Worm (Caenorhabditis elegans) whole organism, L4 larva: Measurements from ENCODE around the gene F21G4.6.

ENCODE experiments used
- F44E2.7 ChIP-seq: fragments of 200-800 bp; sonication (Bioruptor generic); IDR thresholded peaks from 2 replicates; pipeline ENCODE4 v2.1.2; 2022; ENCODE audit warnings: missing genetic modification characterization, missing compliant biosample characterization
- T26A8.4 ChIP-seq: fragments of 200-800 bp; sonication (Bioruptor generic); IDR thresholded peaks from 2 replicates; pipeline ENCODE4 v1.3.6; 2022; ENCODE audit warnings: missing genetic modification characterization, missing compliant biosample characterization
- Y75B8A.6 ChIP-seq: fragments of 200-800 bp; sonication (Bioruptor generic); IDR thresholded peaks from 2 replicates; pipeline ENCODE4 v1.3.6; 2022; ENCODE audit warnings: missing genetic modification reagents, missing genetic modification characterization, missing compliant biosample characterization
- ZK546.5 ChIP-seq, 2 experiments: sonication (generic microtip); optimal IDR thresholded peaks; 2 replicates each; lab custom pipeline; 2017; ENCODE audit warnings: missing biosample characterization in 2 of 2, missing genetic modification characterization in 2 of 2
- aha-1 ChIP-seq: fragments of 150-350 bp; peaks from one replicate; lab custom pipeline; 2014; ENCODE audit warnings: missing biosample characterization, missing genetic modification characterization
- ceh-28 ChIP-seq: fragments of 150-350 bp; optimal IDR thresholded peaks from 2 replicates; lab custom pipeline; 2014; ENCODE audit warnings: missing biosample characterization, missing genetic modification reagents, missing genetic modification characterization
- ces-1 ChIP-seq: fragments of 150-350 bp; sonication (generic microtip); optimal IDR thresholded peaks from 4 replicates; lab custom pipeline; 2014; ENCODE audit warnings: missing biosample characterization, missing genetic modification reagents, missing genetic modification characterization
- daf-8 ChIP-seq: fragments of 200-800 bp; sonication (Bioruptor generic); IDR thresholded peaks from 2 replicates; pipeline ENCODE4 v1.3.6; 2022; ENCODE audit warnings: missing genetic modification characterization, missing compliant biosample characterization
- dmd-6 ChIP-seq: fragments of 200-800 bp; sonication (Bioruptor generic); IDR thresholded peaks from 2 replicates; pipeline ENCODE4 v1.3.6; 2022; ENCODE audit warnings: missing genetic modification reagents, missing genetic modification characterization, missing compliant biosample characterization
- dmd-8 ChIP-seq: fragments of 200-800 bp; sonication (Bioruptor generic); IDR thresholded peaks from 2 replicates; pipeline ENCODE4 v1.3.6; 2022; ENCODE audit warnings: missing genetic modification characterization, missing compliant biosample characterization
- dve-1 ChIP-seq: sonication (generic microtip); optimal IDR thresholded peaks from 2 replicates; lab custom pipeline; 2017; ENCODE audit warnings: antibody characterized with exemption, mild to moderate bottlenecking, missing genetic modification characterization, missing compliant biosample characterization; ENCODE audit not compliant: insufficient read depth
- egl-27 ChIP-seq: sonication (generic microtip); optimal IDR thresholded peaks from 3 replicates; lab custom pipeline; 2017; ENCODE audit warnings: missing biosample characterization, missing genetic modification reagents, missing genetic modification characterization
- hif-1 ChIP-seq, 2 experiments: sonication (generic microtip); optimal IDR thresholded peaks; 2 replicates each; lab custom pipeline; 2016 to 2017; ENCODE audit warnings: missing compliant biosample characterization in 2 of 2, missing genetic modification characterization in 2 of 2, missing genetic modification reagents in 2 of 2, missing genotype in 2 of 2, mild to moderate bottlenecking in 1 of 2
- hlh-11 ChIP-seq: fragments of 200-800 bp; sonication (Bioruptor generic); optimal IDR thresholded peaks from 2 replicates; lab custom pipeline; 2018; ENCODE audit warnings: mild to moderate bottlenecking, missing genetic modification characterization, missing compliant biosample characterization
- hmg-1.1 ChIP-seq: fragments of 200-800 bp; sonication (Bioruptor generic); IDR thresholded peaks from 2 replicates; pipeline ENCODE4 v1.3.6; 2022; ENCODE audit warnings: missing genetic modification reagents, missing genetic modification characterization, missing compliant biosample characterization
- jun-1 ChIP-seq: fragments of 150-350 bp; optimal IDR thresholded peaks from 2 replicates; lab custom pipeline; 2014; ENCODE audit warnings: missing biosample characterization, missing genetic modification reagents, missing genetic modification characterization
- lin-29 ChIP-seq: fragments of 200-800 bp; sonication (Bioruptor generic); IDR thresholded peaks from 2 replicates; pipeline ENCODE4 v1.3.6; 2022; ENCODE audit warnings: missing genetic modification reagents, missing genetic modification characterization, missing compliant biosample characterization
- lin-38 ChIP-seq: fragments of 200-800 bp; sonication (Bioruptor generic); IDR thresholded peaks from 2 replicates; pipeline ENCODE4 v1.3.6; 2022; ENCODE audit warnings: missing genetic modification reagents, missing genetic modification characterization, missing compliant biosample characterization
- madf-5 ChIP-seq, 2 experiments: fragments of 200-800 bp; sonication (Bioruptor generic); IDR thresholded peaks; 2 replicates each; pipeline ENCODE4 v1.3.6; 2022; ENCODE audit warnings: missing compliant biosample characterization in 2 of 2, missing genetic modification characterization in 2 of 2
- mdl-1 ChIP-seq, 2 experiments: fragments of 150-350 bp in 1 of 2; sonication (generic microtip) in 1 of 2; optimal IDR thresholded peaks; 2 replicates each; lab custom pipeline; 2014 to 2017; ENCODE audit warnings: missing biosample characterization in 2 of 2, missing genetic modification characterization in 2 of 2
- mdt-29 ChIP-seq: fragments of 200-800 bp; sonication (Bioruptor generic); IDR thresholded peaks from 2 replicates; pipeline ENCODE4 v1.3.6; 2022; ENCODE audit warnings: missing genetic modification reagents, missing genetic modification characterization, missing compliant biosample characterization
- mxl-2 ChIP-seq: fragments of 200-800 bp; sonication (Bioruptor generic); conservative IDR thresholded peaks from 2 replicates; pipeline ENCODE4 v1.3.6; 2022; ENCODE audit warnings: missing genetic modification reagents, missing genetic modification characterization, missing compliant biosample characterization
- mxl-3 ChIP-seq: fragments of 200-800 bp; sonication (Bioruptor generic); optimal IDR thresholded peaks from 2 replicates; lab custom pipeline; 2018; ENCODE audit warnings: mild to moderate bottlenecking, missing genetic modification characterization, missing compliant biosample characterization
- nhr-10 ChIP-seq: fragments of 150-350 bp; optimal IDR thresholded peaks from 2 replicates; lab custom pipeline; 2014; ENCODE audit warnings: missing biosample characterization, missing genetic modification characterization
- nhr-102 ChIP-seq: sonication (generic microtip); optimal IDR thresholded peaks from 2 replicates; lab custom pipeline; 2016; ENCODE audit warnings: mild to moderate bottlenecking, missing genetic modification characterization, moderate library complexity, missing compliant biosample characterization
- nhr-25 ChIP-seq: sonication (generic microtip); optimal IDR thresholded peaks from 2 replicates; lab custom pipeline; 2017; ENCODE audit warnings: missing genetic modification characterization, mild to moderate bottlenecking, missing compliant biosample characterization, antibody characterized with exemption, moderate library complexity, borderline replicate concordance; ENCODE audit not compliant: insufficient read depth
- nhr-28 ChIP-seq: fragments of 150-350 bp; optimal IDR thresholded peaks from 2 replicates; lab custom pipeline; 2014; ENCODE audit warnings: missing biosample characterization, missing genetic modification characterization
- nhr-77 ChIP-seq: fragments of 150-350 bp; optimal IDR thresholded peaks from 2 replicates; lab custom pipeline; 2014; ENCODE audit warnings: missing biosample characterization, missing genetic modification characterization
- pha-4 ChIP-seq, 2 experiments: fragments of 150-350 bp in 1 of 2; fragments of 200-800 bp in 1 of 2; sonication (Bioruptor generic) in 1 of 2; IDR thresholded peaks in 1 of 2; optimal IDR thresholded peaks in 1 of 2; 2 replicates each; pipeline versions ENCODE4 v1.3.6 to Lab custom; 2014 to 2022; ENCODE audit warnings: missing genetic modification characterization in 2 of 2, missing genetic modification reagents in 2 of 2, missing biosample characterization in 1 of 2, missing compliant biosample characterization in 1 of 2
- php-3 ChIP-seq: fragments of 200-800 bp; sonication (Bioruptor generic); IDR thresholded peaks from 2 replicates; pipeline ENCODE4 v1.3.6; 2022; ENCODE audit warnings: missing genetic modification reagents, missing genetic modification characterization, missing compliant biosample characterization
- pqm-1 ChIP-seq: sonication (generic microtip); optimal IDR thresholded peaks from 2 replicates; lab custom pipeline; 2017; ENCODE audit warnings: missing biosample characterization, missing genetic modification characterization
- rbr-2 ChIP-seq: sonication (generic microtip); optimal IDR thresholded peaks from 2 replicates; lab custom pipeline; 2016; ENCODE audit warnings: missing genotype, missing genetic modification characterization, missing compliant biosample characterization
- saeg-2 ChIP-seq: fragments of 200-800 bp; sonication (Bioruptor generic); IDR thresholded peaks from 2 replicates; pipeline ENCODE4 v1.3.6; 2022; ENCODE audit warnings: missing genetic modification reagents, missing genetic modification characterization, missing compliant biosample characterization
- skn-1 ChIP-seq: fragments of 150-350 bp; optimal IDR thresholded peaks from 2 replicates; lab custom pipeline; 2014; ENCODE audit warnings: missing biosample characterization, missing genetic modification characterization
- spr-1 ChIP-seq: sonication (generic microtip); optimal IDR thresholded peaks from 2 replicates; lab custom pipeline; 2016; ENCODE audit warnings: mild to moderate bottlenecking, missing genetic modification characterization, missing compliant biosample characterization
- spr-3 ChIP-seq: fragments of 200-800 bp; sonication (Bioruptor generic); optimal IDR thresholded peaks from 2 replicates; lab custom pipeline; 2018; ENCODE audit warnings: mild to moderate bottlenecking, missing genetic modification characterization, missing compliant biosample characterization
- tag-97 ChIP-seq: fragments of 200-800 bp; sonication (Bioruptor generic); IDR thresholded peaks from 2 replicates; pipeline ENCODE4 v1.3.6; 2022; ENCODE audit warnings: missing genetic modification characterization, missing compliant biosample characterization
- tra-1 ChIP-seq: fragments of 200-800 bp; sonication (Bioruptor generic); IDR thresholded peaks from 2 replicates; pipeline ENCODE4 v1.3.6; 2022; ENCODE audit warnings: missing genetic modification reagents, missing genetic modification characterization, missing compliant biosample characterization
- unc-130 ChIP-seq: sonication (generic microtip); optimal IDR thresholded peaks from 2 replicates; lab custom pipeline; 2016; ENCODE audit warnings: missing genetic modification reagents, missing genetic modification characterization, missing compliant biosample characterization
- unc-62 ChIP-seq, 3 experiments: fragments of 150-350 bp in 1 of 3; sonication (generic microtip); optimal IDR thresholded peaks in 2 of 3; peaks in 1 of 3; 1 replicate in 1 of 3; 2 replicates in 2 of 3; lab custom pipeline; 2014 to 2017; ENCODE audit warnings: missing biosample characterization in 3 of 3, missing genetic modification characterization in 3 of 3, missing genetic modification reagents in 3 of 3, missing genotype in 1 of 3
- zfp-3 ChIP-seq: fragments of 200-800 bp; sonication (Bioruptor generic); conservative IDR thresholded peaks from 2 replicates; pipeline ENCODE4 v1.3.6; 2022; ENCODE audit warnings: missing genetic modification reagents, missing genetic modification characterization, missing compliant biosample characterization
- zip-2 ChIP-seq: fragments of 150-350 bp; optimal IDR thresholded peaks from 2 replicates; lab custom pipeline; 2014; ENCODE audit warnings: missing biosample characterization, missing genetic modification characterization
- ztf-11 ChIP-seq: fragments of 150-350 bp; optimal IDR thresholded peaks from 2 replicates; lab custom pipeline; 2014; ENCODE audit warnings: missing biosample characterization, missing genetic modification characterization

Gene F21G4.6

DNA sequence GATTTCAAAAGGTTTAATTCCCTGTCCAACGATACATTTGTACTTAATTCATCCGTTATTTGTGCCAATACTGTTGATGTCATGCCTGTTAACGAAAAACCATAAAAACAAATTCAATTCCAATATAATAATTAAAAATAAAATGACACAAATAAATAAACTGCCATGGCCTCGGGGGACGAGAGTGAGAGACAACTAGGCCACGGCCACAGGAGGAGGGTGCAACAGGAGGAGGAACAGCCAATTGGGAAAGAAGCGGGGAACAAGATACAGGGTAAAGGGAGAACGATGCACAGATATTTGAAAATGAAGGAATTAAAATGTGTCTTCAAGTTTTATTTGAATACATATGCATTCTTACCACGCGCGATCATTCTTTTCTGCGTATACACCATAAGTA is at the start of gene F21G4.6:
TSS of gene F21G4.6 (minus strand) at position 87 of the 400 bp plus-strand sequence.
- TF ChIP-seq madf-5 (GFP tag; IDR thresholded peaks at IDR 0.05; lab: Robert Waterston, UW) (no peak), nhr-77 (tag; lab: Kevin White, UChicago) (no peak), mdl-1 (tag; optimal IDR thresholded peaks at IDR 0.05; lab: Kevin White, UChicago) (no peak), nhr-28 (no peak), jun-1 (no peak), daf-8 (no peak), hif-1 (tag; optimal IDR thresholded peaks at IDR 0.05; lab: Kevin White, UChicago) (no peak), unc-130 (GFP tag; lab: Kevin White, UChicago) (no peak), dmd-8 (no peak), zip-2 (tag; lab: Kevin White, UChicago) (no peak)

DNA sequence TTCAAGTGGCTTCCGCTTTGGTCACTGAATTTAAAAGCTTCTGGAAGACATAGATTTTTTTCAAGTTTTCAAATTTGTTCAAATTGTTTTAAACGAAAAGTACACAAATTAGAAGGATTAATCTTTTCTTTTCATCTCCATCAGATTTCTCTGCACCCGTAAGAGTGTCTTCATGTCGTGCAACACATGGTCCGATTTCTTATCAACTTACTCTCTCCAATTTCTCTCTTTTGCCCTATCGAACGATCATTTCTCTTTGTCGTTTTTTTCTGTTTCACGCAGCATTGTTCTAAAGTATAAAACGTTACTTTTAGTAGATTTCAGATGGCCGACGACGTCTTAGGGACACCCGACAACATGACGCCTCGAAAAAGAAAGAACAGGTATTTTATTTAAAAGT is 48.0 kb upstream of the F21G4.6 start, which contains the start of gene pssy-1:
TSS of gene pssy-1 (plus strand) at position 318 of the 400 bp plus-strand sequence.
- TF ChIP-seq jun-1, result no peak
- no peak for TF ChIP-seq hmg-1.1 (GFP tag; lab: Robert Waterston, UW)
- TF ChIP-seq unc-130 (GFP tag; lab: Kevin White, UChicago), result no peak
- no peak for TF ChIP-seq skn-1 (tag; lab: Kevin White, UChicago)
- no peak for TF ChIP-seq Y75B8A.6
- no peak for TF ChIP-seq ztf-11 (tag; lab: Kevin White, UChicago)
- TF ChIP-seq ZK546.5 (tag; optimal IDR thresholded peaks at IDR 0.05; lab: Kevin White, UChicago), result no peak
- TF ChIP-seq dve-1 (tag; lab: Kevin White, UChicago), result no peak
- TF ChIP-seq nhr-10 (tag; lab: Kevin White, UChicago), result no peak
- no peak for TF ChIP-seq nhr-102 (tag; lab: Kevin White, UChicago)
- no peak for TF ChIP-seq ceh-28
- no peak for TF ChIP-seq dmd-8
- TF ChIP-seq lin-29 (GFP tag; lab: Robert Waterston, UW), result no peak
- no peak for TF ChIP-seq pqm-1 (tag; lab: Kevin White, UChicago)
- no peak for TF ChIP-seq daf-8
- no peak for TF ChIP-seq nhr-25 (tag; lab: Kevin White, UChicago)
- no peak for TF ChIP-seq unc-62 (GFP tag; optimal IDR thresholded peaks at IDR 0.05 in 1 of 2; lab: Kevin White, UChicago)
- no peak for TF ChIP-seq unc-62 (tag; optimal IDR thresholded peaks at IDR 0.05; lab: Kevin White, UChicago)

DNA sequence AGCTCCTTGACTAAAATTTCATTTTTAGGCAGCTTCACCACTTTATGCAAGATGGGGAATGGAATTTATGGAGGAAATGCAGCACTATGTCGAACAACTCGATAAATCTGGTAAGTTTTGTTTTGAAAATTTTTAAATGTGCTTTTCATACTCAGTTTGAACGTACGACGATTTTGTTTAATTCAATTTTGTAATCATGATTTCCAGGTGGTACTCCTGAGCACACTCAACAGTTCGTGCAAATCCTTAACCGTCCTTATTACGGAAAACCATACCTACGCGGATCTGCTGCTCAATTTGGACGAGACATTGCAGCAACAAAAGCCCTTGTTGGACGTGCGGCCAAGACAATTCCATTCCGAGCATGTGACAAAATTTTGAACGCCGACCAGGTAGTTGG is 45.3 kb upstream of the F21G4.6 start:
- no peak for TF ChIP-seq saeg-2 (GFP tag; lab: Robert Waterston, UW)
- no peak for TF ChIP-seq T26A8.4 (GFP tag; lab: Robert Waterston, UW)
- TF ChIP-seq aha-1 (tag; lab: Kevin White, UChicago), result peak; percentile 22
- peak in 1 of 2 experiments; percentile 92 for TF ChIP-seq unc-62 (GFP tag; optimal IDR thresholded peaks at IDR 0.05 in 1 of 2; lab: Kevin White, UChicago)
- TF ChIP-seq unc-62 (tag; optimal IDR thresholded peaks at IDR 0.05; lab: Kevin White, UChicago), result no peak
- TF ChIP-seq zip-2 (tag; lab: Kevin White, UChicago), result no peak

DNA sequence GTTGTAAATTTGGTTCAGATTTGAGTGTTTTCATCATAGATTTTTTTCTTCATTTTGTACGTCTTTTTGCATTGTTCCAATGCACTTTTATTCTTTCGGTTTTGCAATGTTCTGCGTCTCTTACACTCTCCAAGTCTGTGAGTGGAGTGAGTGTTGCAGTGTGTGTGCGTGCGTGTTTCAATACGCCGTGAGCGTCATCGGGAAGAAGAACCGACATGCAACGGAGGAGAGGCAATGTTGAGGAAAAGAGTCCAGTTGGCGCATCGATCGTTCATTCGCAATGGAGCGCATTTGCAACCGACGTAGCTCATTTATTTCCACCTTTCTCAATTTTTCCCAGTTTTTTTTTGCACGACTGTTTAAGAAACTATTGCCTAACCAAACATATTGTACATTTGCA is 41.3 kb upstream of the F21G4.6 start, which contains the start of gene ZC506.1:
TSS of gene ZC506.1 (plus strand) at position 400 of the 400 bp plus-strand sequence.
- TF ChIP-seq F44E2.7 (GFP tag; lab: Robert Waterston, UW), result no peak
- TF ChIP-seq aha-1 (tag; lab: Kevin White, UChicago), result peak; percentile 99
- TF ChIP-seq lin-29 (GFP tag; lab: Robert Waterston, UW), result 0 out of 2 replicates have a peak, but pooled peaks have one; percentile 11
- TF ChIP-seq zfp-3 (GFP tag; lab: Robert Waterston, UW), result peak; percentile 79
- no peak for TF ChIP-seq skn-1 (tag; lab: Kevin White, UChicago)
- TF ChIP-seq hlh-11, result peak; percentile 98
- peak in 1 of 2 experiments; percentile 100 for TF ChIP-seq unc-62 (GFP tag; optimal IDR thresholded peaks at IDR 0.05 in 1 of 2; lab: Kevin White, UChicago)
- no peak for TF ChIP-seq unc-62 (tag; optimal IDR thresholded peaks at IDR 0.05; lab: Kevin White, UChicago)
- peak; percentile 97 for TF ChIP-seq rbr-2 (tag; lab: Kevin White, UChicago)
- TF ChIP-seq tra-1 (GFP tag; lab: Robert Waterston, UW), result peak; percentile 93
- peak; percentile 84 for TF ChIP-seq ceh-28
- TF ChIP-seq mdt-29 (GFP tag; lab: Robert Waterston, UW), result peak; percentile 58; the same call in 1 of the 2 replicates
- peak; percentile 94 for TF ChIP-seq mxl-3 (GFP tag; lab: Kevin White, UChicago)
- peak; percentile 99 for TF ChIP-seq lin-38 (GFP tag; lab: Robert Waterston, UW)
- peak; percentile 91 for TF ChIP-seq spr-1 (tag; lab: Kevin White, UChicago)
- peak; percentile 73 for TF ChIP-seq spr-3 (GFP tag; lab: Kevin White, UChicago)
- no peak for TF ChIP-seq ces-1 (GFP tag; lab: Kevin White, UChicago)
- TF ChIP-seq egl-27 (tag; lab: Kevin White, UChicago), result no peak
- TF ChIP-seq php-3 (GFP tag; lab: Robert Waterston, UW), result peak; percentile 64
- TF ChIP-seq mxl-2 (GFP tag; lab: Robert Waterston, UW), result peak; percentile 74; the same call in 1 of the 2 replicates
- peak; percentile 89 for TF ChIP-seq dmd-6 (GFP tag; lab: Robert Waterston, UW)
- TF ChIP-seq tag-97 (GFP tag; lab: Robert Waterston, UW), result no peak
- no peak for TF ChIP-seq pha-4 (GFP tag; IDR thresholded peaks at IDR 0.05; lab: Robert Waterston, UW)
- TF ChIP-seq pha-4 (tag; optimal IDR thresholded peaks at IDR 0.05; lab: Kevin White, UChicago), result peak; percentile 85
